Fruit fly (Drosophila melanogaster) whole organism, embryonic: ENCODE measurements around the gene CG43090.

Experiments used
- Bdp1 ChIP-seq: fragments of 200-800 bp; sonication (Bioruptor generic); optimal IDR thresholded peaks from 3 replicates; lab custom pipeline; 2016; ENCODE audit warnings: missing biosample characterization, missing genetic modification characterization
- CG10274 ChIP-seq: fragments of 200-800 bp; sonication (Bioruptor generic); optimal IDR thresholded peaks from 3 replicates; lab custom pipeline; 2017; ENCODE audit warnings: missing biosample characterization, mild to moderate bottlenecking, missing genetic modification characterization
- CG10462 ChIP-seq: fragments of 200-800 bp; sonication (Bioruptor generic); optimal IDR thresholded peaks from 2 replicates; lab custom pipeline; 2016; ENCODE audit warnings: missing biosample characterization, missing genetic modification characterization
- CG12659 ChIP-seq: fragments of 200-800 bp; sonication (Bioruptor generic); optimal IDR thresholded peaks from 3 replicates; lab custom pipeline; 2017; ENCODE audit warnings: mild to moderate bottlenecking, missing biosample characterization, missing genetic modification reagents, missing genetic modification characterization
- CG14860 ChIP-seq: fragments of 200-800 bp; sonication (Bioruptor generic); IDR thresholded peaks from 3 replicates; pipeline ENCODE4 v1.3.6; 2022; ENCODE audit warnings: missing biosample characterization, missing genetic modification characterization; ENCODE audit not compliant: partially characterized antibody
- CG1529 ChIP-seq: fragments of 200-800 bp; sonication (Bioruptor generic); optimal IDR thresholded peaks from 3 replicates; lab custom pipeline; 2018; ENCODE audit warnings: missing biosample characterization, missing genetic modification characterization
- CG1602 ChIP-seq: fragments of 200-800 bp; sonication (Bioruptor generic); optimal IDR thresholded peaks from 3 replicates; lab custom pipeline; 2016; ENCODE audit warnings: missing biosample characterization, missing genetic modification characterization
- CG16779 ChIP-seq: fragments of 200-800 bp; sonication (Bioruptor generic); IDR thresholded peaks from 2 replicates; pipeline ENCODE4 v1.3.6; 2022; ENCODE audit warnings: missing biosample characterization, missing genetic modification characterization
- CG17829 ChIP-seq: fragments of 200-800 bp; optimal IDR thresholded peaks from 2 replicates; lab custom pipeline; 2019; ENCODE audit warnings: missing biosample characterization, mild to moderate bottlenecking, missing genetic modification characterization, moderate library complexity
- CG2116 ChIP-seq: fragments of 200-800 bp; sonication (Bioruptor generic); optimal IDR thresholded peaks from 3 replicates; lab custom pipeline; 2018; ENCODE audit warnings: missing biosample characterization, mild to moderate bottlenecking, missing genetic modification characterization
- CG2202 ChIP-seq: fragments of 200-800 bp; sonication (Bioruptor generic); optimal IDR thresholded peaks from 2 replicates; lab custom pipeline; 2018; ENCODE audit warnings: missing biosample characterization, mild to moderate bottlenecking, missing genetic modification characterization
- CG5180 ChIP-seq: fragments of 200-800 bp; sonication (Bioruptor generic); optimal IDR thresholded peaks from 3 replicates; lab custom pipeline; 2017; ENCODE audit warnings: missing biosample characterization, missing genetic modification characterization, mild to moderate bottlenecking, moderate library complexity, missing genetic modification reagents
- CG5245 ChIP-seq: fragments of 200-800 bp; sonication (Bioruptor generic); optimal IDR thresholded peaks from 3 replicates; lab custom pipeline; 2016; ENCODE audit warnings: missing biosample characterization, missing genetic modification characterization
- CG6654 ChIP-seq: fragments of 200-800 bp; sonication (Bioruptor generic); optimal IDR thresholded peaks from 2 replicates; lab custom pipeline; 2017; ENCODE audit warnings: missing biosample characterization, mild to moderate bottlenecking, missing genetic modification characterization
- CG6791 ChIP-seq: fragments of 200-800 bp; sonication (Bioruptor generic); IDR thresholded peaks from 3 replicates; pipeline ENCODE4 v1.3.6; 2022; ENCODE audit warnings: missing biosample characterization, missing genetic modification characterization; ENCODE audit not compliant: partially characterized antibody
- CG6854 ChIP-seq: fragments of 200-800 bp; sonication (Bioruptor generic); optimal IDR thresholded peaks from 3 replicates; lab custom pipeline; 2017; ENCODE audit warnings: missing biosample characterization, mild to moderate bottlenecking, missing genetic modification characterization
- CG7271 ChIP-seq: fragments of 200-800 bp; sonication (Bioruptor generic); optimal IDR thresholded peaks from 2 replicates; lab custom pipeline; 2018; ENCODE audit warnings: missing biosample characterization, mild to moderate bottlenecking, missing genetic modification characterization, moderate library complexity
- CG7786 ChIP-seq: fragments of 200-800 bp; sonication (Bioruptor generic); optimal IDR thresholded peaks from 2 replicates; lab custom pipeline; 2016; ENCODE audit warnings: missing biosample characterization, missing genetic modification characterization
- CG7963 ChIP-seq: fragments of 200-800 bp; sonication (Bioruptor generic); IDR thresholded peaks from 3 replicates; pipeline ENCODE4 v1.3.6; 2022; ENCODE audit warnings: missing biosample characterization, missing genetic modification characterization; ENCODE audit not compliant: partially characterized antibody
- CG8765 ChIP-seq: fragments of 200-800 bp; sonication (Bioruptor generic); IDR thresholded peaks from 2 replicates; pipeline ENCODE4 v1.3.6; 2022; ENCODE audit warnings: missing biosample characterization, missing genetic modification characterization
- CG8924 ChIP-seq: fragments of 200-800 bp; optimal IDR thresholded peaks from 3 replicates; lab custom pipeline; 2019; ENCODE audit warnings: missing biosample characterization, mild to moderate bottlenecking, missing genetic modification characterization, moderate library complexity
- D19B ChIP-seq: fragments of 200-800 bp; sonication (Bioruptor generic); optimal IDR thresholded peaks from 2 replicates; lab custom pipeline; 2017; ENCODE audit warnings: missing biosample characterization, mild to moderate bottlenecking, missing genetic modification characterization
- Dll ChIP-seq: fragments of 200-800 bp; sonication (Bioruptor generic); IDR thresholded peaks from 4 replicates; pipeline ENCODE4 v1.3.6; 2022; ENCODE audit warnings: missing biosample characterization, missing genetic modification characterization; ENCODE audit not compliant: partially characterized antibody
- Gug ChIP-seq: fragments of 200-800 bp; sonication (Bioruptor generic); IDR thresholded peaks from 4 replicates; pipeline ENCODE4 v1.3.6; 2022; ENCODE audit warnings: missing biosample characterization, missing genetic modification characterization
- Hmx ChIP-seq: fragments of 200-800 bp; sonication (Bioruptor generic); optimal IDR thresholded peaks from 2 replicates; lab custom pipeline; 2016; ENCODE audit warnings: missing biosample characterization, missing genetic modification characterization
- Kr ChIP-seq: fragments of 200-800 bp; sonication (Bioruptor generic); optimal IDR thresholded peaks from 2 replicates; lab custom pipeline; 2017; ENCODE audit warnings: missing biosample characterization, mild to moderate bottlenecking, missing genetic modification characterization
- MESR4 ChIP-seq: fragments of 200-800 bp; sonication (Bioruptor generic); optimal IDR thresholded peaks from 2 replicates; lab custom pipeline; 2018; ENCODE audit warnings: missing biosample characterization, mild to moderate bottlenecking, missing genetic modification characterization, moderate library complexity
- NC2β ChIP-seq: fragments of 200-800 bp; sonication (Bioruptor generic); optimal IDR thresholded peaks from 2 replicates; lab custom pipeline; 2016; ENCODE audit warnings: missing biosample characterization, missing genetic modification characterization
- NK7.1 ChIP-seq: fragments of 200-800 bp; sonication (Bioruptor generic); optimal IDR thresholded peaks from 3 replicates; lab custom pipeline; 2016; ENCODE audit warnings: missing biosample characterization, missing genetic modification characterization
- Ssrp ChIP-seq: fragments of 200-800 bp; sonication (Bioruptor generic); optimal IDR thresholded peaks from 2 replicates; lab custom pipeline; 2018; ENCODE audit warnings: missing biosample characterization, mild to moderate bottlenecking, missing genetic modification characterization, moderate library complexity
- aop ChIP-seq: fragments of 200-800 bp; sonication (Bioruptor generic); IDR thresholded peaks from 2 replicates; pipeline ENCODE4 v1.3.6; 2022; ENCODE audit warnings: missing biosample characterization, missing genetic modification characterization
- ap ChIP-seq: fragments of 200-800 bp; sonication (Bioruptor generic); IDR thresholded peaks from 2 replicates; pipeline ENCODE4 v1.3.6; 2022; ENCODE audit warnings: missing biosample characterization, missing genetic modification characterization
- cato ChIP-seq: fragments of 200-800 bp; sonication (Bioruptor generic); optimal IDR thresholded peaks from 2 replicates; lab custom pipeline; 2016; ENCODE audit warnings: missing biosample characterization, missing genetic modification characterization, borderline replicate concordance
- corto ChIP-seq: fragments of 200-800 bp; sonication (Bioruptor generic); optimal IDR thresholded peaks from 2 replicates; lab custom pipeline; 2016; ENCODE audit warnings: missing biosample characterization, mild to moderate bottlenecking, missing genetic modification characterization, moderate library complexity
- crol ChIP-seq: fragments of 200-800 bp; sonication (Bioruptor generic); IDR thresholded peaks from 2 replicates; pipeline ENCODE4 v1.3.6; 2022; ENCODE audit warnings: missing biosample characterization, missing genetic modification characterization
- dysf ChIP-seq: fragments of 200-800 bp; sonication (Bioruptor generic); IDR thresholded peaks from 3 replicates; pipeline ENCODE4 v1.3.6; 2022; ENCODE audit warnings: missing biosample characterization, missing genetic modification characterization
- fru ChIP-seq: fragments of >200 bp; optimal IDR thresholded peaks from 2 replicates; lab custom pipeline; 2017
- gce ChIP-seq: fragments of 200-800 bp; sonication (Bioruptor generic); IDR thresholded peaks from 3 replicates; pipeline ENCODE4 v1.3.6; 2022; ENCODE audit warnings: missing biosample characterization, missing genetic modification characterization
- grn ChIP-seq: fragments of 200-800 bp; sonication (Bioruptor generic); optimal IDR thresholded peaks from 3 replicates; lab custom pipeline; 2017; ENCODE audit warnings: missing biosample characterization, missing genetic modification characterization
- hth ChIP-seq: fragments of >200 bp; optimal IDR thresholded peaks from 2 replicates; lab custom pipeline; 2017; ENCODE audit warnings: inconsistent platforms
- lola ChIP-seq, 3 experiments: fragments of >200 bp in 2 of 3; fragments of 200-800 bp in 1 of 3; sonication (Bioruptor generic) in 1 of 3; optimal IDR thresholded peaks; 2 replicates each; lab custom pipeline; 2017 to 2019; ENCODE audit warnings: missing biosample characterization in 3 of 3, missing genetic modification characterization in 3 of 3, mild to moderate bottlenecking in 1 of 3, moderate library complexity in 1 of 3
- nerfin-1 ChIP-seq: fragments of 200-800 bp; sonication (Bioruptor generic); optimal IDR thresholded peaks from 3 replicates; lab custom pipeline; 2019; ENCODE audit warnings: missing biosample characterization, mild to moderate bottlenecking, missing genetic modification characterization, moderate library complexity
- peb ChIP-seq: fragments of 200-800 bp; sonication (Bioruptor generic); IDR thresholded peaks from 2 replicates; pipeline ENCODE4 v1.3.6; 2022; ENCODE audit warnings: missing biosample characterization, missing genetic modification characterization
- pnt ChIP-seq: fragments of 200-800 bp; sonication (Bioruptor generic); optimal IDR thresholded peaks from 3 replicates; lab custom pipeline; 2016; ENCODE audit warnings: missing biosample characterization, missing genetic modification characterization
- pros ChIP-seq: fragments of 200-800 bp; sonication (Bioruptor generic); optimal IDR thresholded peaks from 3 replicates; lab custom pipeline; 2019; ENCODE audit warnings: missing biosample characterization, mild to moderate bottlenecking, missing genetic modification characterization, moderate library complexity
- pzg ChIP-seq: fragments of 200-800 bp; sonication (Bioruptor generic); optimal IDR thresholded peaks from 3 replicates; lab custom pipeline; 2018; ENCODE audit warnings: missing biosample characterization, mild to moderate bottlenecking, missing genetic modification characterization, moderate library complexity
- ro ChIP-seq: fragments of 200-800 bp; sonication (Bioruptor generic); IDR thresholded peaks from 2 replicates; pipeline ENCODE4 v1.3.6; 2022; ENCODE audit warnings: missing biosample characterization, missing genetic modification characterization
- sima ChIP-seq: fragments of 200-800 bp; sonication (Bioruptor generic); optimal IDR thresholded peaks from 2 replicates; lab custom pipeline; 2016; ENCODE audit warnings: missing biosample characterization, missing genetic modification characterization
- sqz ChIP-seq: fragments of 200-800 bp; sonication (Bioruptor generic); optimal IDR thresholded peaks from 3 replicates; lab custom pipeline; 2018; ENCODE audit warnings: missing biosample characterization, mild to moderate bottlenecking, missing genetic modification characterization
- stwl ChIP-seq: fragments of 200-800 bp; sonication (Bioruptor generic); optimal IDR thresholded peaks from 3 replicates; lab custom pipeline; 2018; ENCODE audit warnings: missing biosample characterization, mild to moderate bottlenecking, missing genetic modification characterization, moderate library complexity
- trh ChIP-seq: fragments of 200-800 bp; sonication (Bioruptor generic); optimal IDR thresholded peaks from 2 replicates; lab custom pipeline; 2016; ENCODE audit warnings: missing biosample characterization, missing genetic modification characterization
- vfl ChIP-seq: fragments of 200-800 bp; sonication (Bioruptor generic); optimal IDR thresholded peaks from 2 replicates; lab custom pipeline; 2016; ENCODE audit warnings: missing biosample characterization, missing genetic modification characterization

CG43090 gene

DNA sequence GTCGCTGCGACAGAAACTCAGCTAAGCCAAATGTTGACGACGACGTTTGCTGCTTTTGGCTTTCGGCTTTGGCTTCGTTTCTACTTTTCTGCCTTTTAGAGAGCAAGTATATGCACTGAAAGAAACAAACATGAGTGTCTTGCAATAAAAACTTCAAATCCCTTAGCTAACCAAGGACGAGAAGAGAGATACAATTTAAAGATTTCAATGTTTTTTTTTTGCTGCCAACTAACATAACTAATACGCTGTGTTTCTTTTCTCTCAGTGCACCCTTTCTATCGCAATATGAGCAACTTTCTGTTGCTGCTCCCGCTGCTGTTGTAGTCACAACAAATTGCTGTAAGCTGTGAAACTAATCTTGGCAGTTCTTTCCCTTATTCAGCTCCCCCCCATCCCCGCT is 20.3 kb downstream of the CG43090 start (continued):
- TF ChIP-seq CG8924 (tag; lab: Kevin White, UChicago) (no peak), grn (GFP tag; lab: Kevin White, UChicago) (no peak), Gug (peak; percentile 39; the same call in 2 of the 4 replicates), CG7271 (tag; lab: Kevin White, UChicago) (no peak), CG2116 (no peak), CG1602 (GFP tag; lab: Kevin White, UChicago) (no peak), CG6854 (GFP tag; lab: Kevin White, UChicago) (no peak), aop (GFP tag; lab: Robert Waterston, UW) (no peak), sima (no peak), Dll (GFP tag; lab: Robert Waterston, UW) (no peak), CG5180 (GFP tag; lab: Kevin White, UChicago) (no peak), CG16779 (GFP tag; lab: Robert Waterston, UW) (no peak), crol (GFP tag; lab: Robert Waterston, UW) (no peak), NC2β (no peak), fru (lab: Kevin White, UChicago) (no peak), lola (GFP tag; optimal IDR thresholded peaks at IDR 0.05; lab: Kevin White, UChicago) (no peak), NK7.1 (GFP tag; lab: Kevin White, UChicago) (no peak), CG10274 (no peak), CG12659 (GFP tag; lab: Kevin White, UChicago) (no peak), CG6791 (GFP tag; lab: Robert Waterston, UW) (no peak), stwl (tag; lab: Kevin White, UChicago) (no peak), pros (GFP tag; lab: Kevin White, UChicago) (no peak), CG2202 (tag; lab: Kevin White, UChicago) (no peak), CG6654 (GFP tag; lab: Kevin White, UChicago) (no peak), Ssrp (tag; lab: Kevin White, UChicago) (no peak), trh (GFP tag; lab: Kevin White, UChicago) (no peak), pzg (no peak), MESR4 (GFP tag; lab: Kevin White, UChicago) (no peak), vfl (GFP tag; lab: Kevin White, UChicago) (no peak), CG5245 (GFP tag; lab: Kevin White, UChicago) (no peak), hth (lab: Kevin White, UChicago) (no peak), CG7963 (no peak), Hmx (no peak), cato (GFP tag; lab: Kevin White, UChicago) (no peak), corto (no peak), ro (GFP tag; lab: Robert Waterston, UW) (no peak), peb (no peak), pnt (peak; percentile 31), gce (GFP tag; lab: Robert Waterston, UW) (no peak), dysf (GFP tag; lab: Robert Waterston, UW) (peak; percentile 55), CG10462 (no peak), sqz (no peak), nerfin-1 (no peak), CG8765 (GFP tag; lab: Robert Waterston, UW) (no peak), Kr (GFP tag; lab: Kevin White, UChicago) (no peak), CG1529 (GFP tag; lab: Kevin White, UChicago) (no peak), CG17829 (tag; lab: Kevin White, UChicago) (no peak), CG14860 (GFP tag; lab: Robert Waterston, UW) (no peak), Bdp1 (GFP tag; lab: Kevin White, UChicago) (no peak), ap (no peak), D19B (GFP tag; lab: Kevin White, UChicago) (no peak), CG7786 (GFP tag; lab: Kevin White, UChicago) (no peak)
